Fruit fly (Drosophila melanogaster) whole organism, prepupa: ENCODE results near the gene Gsc.

Source experiments
- CG10631 ChIP-seq: fragments of 200-800 bp; sonication (Bioruptor generic); optimal IDR thresholded peaks from 2 replicates; lab custom pipeline; 2016; ENCODE audit warnings: missing biosample characterization, missing genetic modification characterization
- CG10669 ChIP-seq: fragments of 200-800 bp; sonication (Bioruptor generic); optimal IDR thresholded peaks from 3 replicates; lab custom pipeline; 2018; ENCODE audit warnings: missing biosample characterization, mild to moderate bottlenecking, missing genetic modification characterization, moderate library complexity
- CG11294 ChIP-seq: fragments of 200-800 bp; sonication (Bioruptor generic); IDR thresholded peaks from 2 replicates; pipeline ENCODE4 v1.3.6; 2022; ENCODE audit warnings: missing biosample characterization, missing genetic modification characterization
- CG11902 ChIP-seq: fragments of 200-800 bp; sonication (Bioruptor generic); optimal IDR thresholded peaks from 3 replicates; lab custom pipeline; 2016; ENCODE audit warnings: missing biosample characterization, missing genetic modification characterization
- CG1621 ChIP-seq: fragments of 200-800 bp; sonication (Bioruptor generic); optimal IDR thresholded peaks from 3 replicates; lab custom pipeline; 2018; ENCODE audit warnings: missing biosample characterization, mild to moderate bottlenecking, missing genetic modification characterization
- CG16779 ChIP-seq: fragments of 200-800 bp; sonication (Bioruptor generic); optimal IDR thresholded peaks from 3 replicates; lab custom pipeline; 2017; ENCODE audit warnings: missing biosample characterization, mild to moderate bottlenecking, missing genetic modification characterization
- CG3032 ChIP-seq: fragments of 200-800 bp; optimal IDR thresholded peaks from 2 replicates; lab custom pipeline; 2019; ENCODE audit warnings: missing biosample characterization, mild to moderate bottlenecking, missing genetic modification characterization, moderate library complexity
- CG31627 ChIP-seq: fragments of 200-800 bp; sonication (Bioruptor generic); optimal IDR thresholded peaks from 3 replicates; lab custom pipeline; 2016; ENCODE audit warnings: missing biosample characterization, missing genetic modification characterization
- CG32006 ChIP-seq: fragments of 200-800 bp; sonication (Bioruptor generic); optimal IDR thresholded peaks from 3 replicates; lab custom pipeline; 2017; ENCODE audit warnings: missing biosample characterization, mild to moderate bottlenecking, missing genetic modification characterization
- CG34406 ChIP-seq: fragments of 200-800 bp; sonication (Bioruptor generic); optimal IDR thresholded peaks from 3 replicates; lab custom pipeline; 2016; ENCODE audit warnings: missing biosample characterization, missing genetic modification characterization
- CG3919 ChIP-seq: fragments of 200-800 bp; sonication (Bioruptor generic); optimal IDR thresholded peaks from 3 replicates; lab custom pipeline; 2016; ENCODE audit warnings: missing biosample characterization, missing genetic modification characterization
- CG6163 ChIP-seq: fragments of 200-800 bp; sonication (Bioruptor generic); IDR thresholded peaks from 3 replicates; pipeline ENCODE4 v1.3.6; 2022; ENCODE audit warnings: missing biosample characterization, missing genetic modification characterization
- CG6792 ChIP-seq: fragments of 200-800 bp; sonication (Bioruptor generic); optimal IDR thresholded peaks from 3 replicates; lab custom pipeline; 2016; ENCODE audit warnings: missing biosample characterization, missing genetic modification characterization
- CG7368 ChIP-seq: fragments of 200-800 bp; sonication (Bioruptor generic); optimal IDR thresholded peaks from 3 replicates; lab custom pipeline; 2016; ENCODE audit warnings: missing biosample characterization, missing genetic modification characterization
- CG8119 ChIP-seq: fragments of 200-800 bp; sonication (Bioruptor generic); IDR thresholded peaks from 3 replicates; pipeline ENCODE4 v1.3.6; 2022; ENCODE audit warnings: missing biosample characterization, missing genetic modification characterization
- CG8632 ChIP-seq: fragments of 200-800 bp; sonication (Bioruptor generic); optimal IDR thresholded peaks from 3 replicates; lab custom pipeline; 2016; ENCODE audit warnings: missing biosample characterization, missing genetic modification characterization
- Eip78C ChIP-seq: fragments of 200-800 bp; sonication (Bioruptor generic); peaks from one replicate; lab custom pipeline; 2016; ENCODE audit warnings: missing biosample characterization, missing genetic modification characterization
- Ets21C ChIP-seq: fragments of 200-800 bp; sonication (Bioruptor generic); optimal IDR thresholded peaks from 3 replicates; lab custom pipeline; 2016; ENCODE audit warnings: missing biosample characterization, missing genetic modification characterization
- Ets96B ChIP-seq: fragments of 200-800 bp; optimal IDR thresholded peaks from 2 replicates; lab custom pipeline; 2019; ENCODE audit warnings: missing biosample characterization, mild to moderate bottlenecking, missing genetic modification characterization, moderate library complexity
- Gug ChIP-seq: fragments of 200-800 bp; sonication (Bioruptor generic); IDR thresholded peaks from 2 replicates; pipeline ENCODE4 v1.3.6; 2022; ENCODE audit warnings: missing biosample characterization, missing genetic modification characterization
- Hr38 ChIP-seq: sonication (Bioruptor generic); optimal IDR thresholded peaks from 2 replicates; lab custom pipeline; 2016; ENCODE audit warnings: missing biosample characterization, missing genetic modification characterization
- Hr39 ChIP-seq: fragments of 200-800 bp; sonication (Bioruptor generic); optimal IDR thresholded peaks from 2 replicates; lab custom pipeline; 2016; ENCODE audit warnings: missing biosample characterization, missing genetic modification characterization
- Lpt ChIP-seq: fragments of 200-800 bp; sonication (Bioruptor generic); optimal IDR thresholded peaks from 3 replicates; lab custom pipeline; 2016; ENCODE audit warnings: missing biosample characterization, missing genetic modification characterization
- Met ChIP-seq: fragments of 200-800 bp; sonication (Bioruptor generic); optimal IDR thresholded peaks from 3 replicates; lab custom pipeline; 2016; ENCODE audit warnings: missing biosample characterization, missing genetic modification characterization
- OdsH ChIP-seq: fragments of 200-800 bp; sonication (Bioruptor generic); optimal IDR thresholded peaks from 3 replicates; lab custom pipeline; 2016; ENCODE audit warnings: missing biosample characterization, missing genetic modification characterization
- Smox ChIP-seq: fragments of 200-800 bp; sonication (Bioruptor generic); optimal IDR thresholded peaks from 3 replicates; lab custom pipeline; 2016; ENCODE audit warnings: missing biosample characterization, missing genetic modification characterization
- Sox102F ChIP-seq: fragments of 200-800 bp; sonication (Bioruptor generic); optimal IDR thresholded peaks from 2 replicates; lab custom pipeline; 2016; ENCODE audit warnings: missing biosample characterization, mild to moderate bottlenecking, missing genetic modification characterization
- Sox14 ChIP-seq: fragments of 200-800 bp; sonication (Bioruptor generic); optimal IDR thresholded peaks from 3 replicates; lab custom pipeline; 2016; ENCODE audit warnings: missing biosample characterization, missing genetic modification characterization
- Sox15 ChIP-seq: fragments of 200-800 bp; sonication (Bioruptor generic); optimal IDR thresholded peaks from 3 replicates; lab custom pipeline; 2016; ENCODE audit warnings: missing biosample characterization, missing genetic modification characterization
- achi ChIP-seq: fragments of 200-800 bp; sonication (Bioruptor generic); optimal IDR thresholded peaks from 3 replicates; lab custom pipeline; 2016; ENCODE audit warnings: missing biosample characterization, missing genetic modification characterization
- acj6 ChIP-seq: fragments of 200-800 bp; sonication (Bioruptor generic); optimal IDR thresholded peaks from 3 replicates; lab custom pipeline; 2016; ENCODE audit warnings: missing biosample characterization, missing genetic modification characterization
- cyc ChIP-seq: fragments of 200-800 bp; sonication (Bioruptor generic); optimal IDR thresholded peaks from 3 replicates; lab custom pipeline; 2016; ENCODE audit warnings: missing biosample characterization, missing genetic modification characterization
- dac ChIP-seq: fragments of 200-800 bp; sonication (Bioruptor generic); optimal IDR thresholded peaks from 2 replicates; lab custom pipeline; 2017; ENCODE audit warnings: missing biosample characterization, mild to moderate bottlenecking, missing genetic modification characterization
- dsx ChIP-seq: fragments of 200-800 bp; optimal IDR thresholded peaks from 3 replicates; lab custom pipeline; 2019; ENCODE audit warnings: missing biosample characterization, mild to moderate bottlenecking, missing genetic modification characterization, moderate library complexity; ENCODE audit not compliant: poor library complexity, severe bottlenecking
- eg ChIP-seq: fragments of 200-800 bp; sonication (Bioruptor generic); IDR thresholded peaks from 3 replicates; pipeline ENCODE4 v1.3.6; 2022; ENCODE audit warnings: missing biosample characterization, missing genetic modification characterization
- esn ChIP-seq: fragments of 200-800 bp; sonication (Bioruptor generic); optimal IDR thresholded peaks from 2 replicates; lab custom pipeline; 2016; ENCODE audit warnings: missing biosample characterization, mild to moderate bottlenecking, missing genetic modification characterization, moderate library complexity
- fd59A ChIP-seq: fragments of 200-800 bp; sonication (Bioruptor generic); optimal IDR thresholded peaks from 2 replicates; lab custom pipeline; 2017; ENCODE audit warnings: missing biosample characterization, mild to moderate bottlenecking, missing genetic modification characterization, missing genetic modification reagents
- fd85E ChIP-seq: fragments of 200-800 bp; sonication (Bioruptor generic); optimal IDR thresholded peaks from 3 replicates; lab custom pipeline; 2016; ENCODE audit warnings: missing biosample characterization, missing genetic modification characterization
- fkh ChIP-seq: fragments of 200-800 bp; sonication (Bioruptor generic); optimal IDR thresholded peaks from 3 replicates; lab custom pipeline; 2017; ENCODE audit warnings: missing biosample characterization, mild to moderate bottlenecking, missing genetic modification characterization, moderate library complexity
- lz ChIP-seq: fragments of 200-800 bp; sonication (Bioruptor generic); optimal IDR thresholded peaks from 3 replicates; lab custom pipeline; 2016; ENCODE audit warnings: missing biosample characterization, missing genetic modification characterization
- net ChIP-seq: fragments of 200-800 bp; sonication (Bioruptor generic); optimal IDR thresholded peaks from 3 replicates; lab custom pipeline; 2016; ENCODE audit warnings: missing biosample characterization, missing genetic modification characterization
- pdm3 ChIP-seq: fragments of 200-800 bp; sonication (Bioruptor generic); optimal IDR thresholded peaks from 3 replicates; lab custom pipeline; 2016; ENCODE audit warnings: missing biosample characterization, missing genetic modification characterization
- svp ChIP-seq: fragments of 200-800 bp; sonication (Bioruptor generic); peaks from one replicate; lab custom pipeline; 2016; ENCODE audit warnings: missing biosample characterization, missing genetic modification characterization
- topi ChIP-seq: fragments of 200-800 bp; sonication (Bioruptor generic); optimal IDR thresholded peaks from 3 replicates; lab custom pipeline; 2016; ENCODE audit warnings: missing biosample characterization, missing genetic modification characterization
- vri ChIP-seq: fragments of 200-800 bp; sonication (Bioruptor generic); optimal IDR thresholded peaks from 3 replicates; lab custom pipeline; 2016; ENCODE audit warnings: missing biosample characterization, mild to moderate bottlenecking, missing genetic modification characterization

Gene Gsc

DNA sequence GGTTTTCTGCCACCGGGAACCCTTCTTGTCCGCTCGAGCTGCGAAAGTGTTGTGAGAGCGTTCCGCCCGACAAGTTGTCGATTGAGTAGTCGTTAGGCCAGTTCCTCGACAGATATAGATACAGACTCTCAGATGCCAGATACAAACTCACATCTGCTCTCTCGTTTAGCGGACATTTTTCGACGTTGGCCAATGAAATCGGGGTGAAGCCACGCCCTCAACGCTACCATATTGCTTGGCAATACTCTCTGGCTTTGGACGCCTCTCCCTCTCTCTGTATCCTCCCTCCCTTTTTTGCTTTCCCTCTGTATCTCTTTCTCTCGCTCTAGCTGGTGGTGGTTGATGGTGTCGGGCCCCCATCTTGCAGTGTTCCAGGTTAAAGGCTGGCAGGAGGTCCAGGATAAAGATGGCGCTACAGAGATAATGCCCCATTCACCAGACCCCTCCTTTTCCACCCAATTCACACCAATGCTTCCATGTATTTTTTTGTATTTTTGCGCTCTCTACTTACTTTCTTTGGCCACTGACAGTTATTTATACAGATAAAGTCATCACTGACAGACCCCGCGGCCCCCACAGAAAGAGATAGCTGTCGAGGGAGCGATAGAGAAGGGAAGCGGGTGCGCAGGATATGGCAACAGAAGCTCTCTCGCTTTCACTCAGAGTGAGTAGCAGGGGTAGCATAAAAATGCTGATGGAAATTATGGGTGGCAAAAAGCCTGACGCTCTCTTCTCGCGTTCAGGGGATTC lies at the start of gene Gsc:
Gsc (minus strand) TSS at position 51 of the 750 bp plus-strand sequence.
- TF ChIP-seq CG3919 (GFP tag; lab: Kevin White, UChicago) (no peak), CG7368 (peak; percentile 30), fkh (GFP tag; lab: Kevin White, UChicago) (peak; percentile 15)

DNA sequence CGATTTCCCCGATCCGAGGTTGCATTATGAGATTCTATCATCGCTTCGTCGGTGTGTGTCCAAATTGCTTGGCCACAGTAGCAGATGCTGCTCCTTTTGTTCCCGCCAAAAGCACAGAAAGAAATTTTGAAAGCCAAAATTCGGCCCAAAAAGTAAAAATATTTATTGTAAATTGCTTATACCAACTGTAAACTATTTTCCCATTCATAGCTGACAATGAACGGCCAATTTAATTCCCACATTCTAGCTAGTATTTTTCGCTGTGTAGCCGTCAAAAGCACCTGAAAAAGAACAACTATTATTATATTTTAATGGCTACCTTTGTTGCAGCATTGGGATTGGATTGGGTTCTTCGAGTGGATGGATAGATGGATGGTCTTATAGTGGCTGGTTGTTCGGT lies 42.0 kb upstream of the Gsc start:
- TF ChIP-seq CG10669 (GFP tag; lab: Kevin White, UChicago): peak; percentile 21
- TF ChIP-seq eg: no peak
- TF ChIP-seq Hr39 (GFP tag; lab: Kevin White, UChicago): peak; percentile 37
- TF ChIP-seq OdsH (GFP tag; lab: Kevin White, UChicago): peak; percentile 33
- peak; percentile 3 for TF ChIP-seq lz (GFP tag; lab: Kevin White, UChicago)
- TF ChIP-seq CG3919 (GFP tag; lab: Kevin White, UChicago): peak; percentile 55
- peak; percentile 29 for TF ChIP-seq CG31627 (GFP tag; lab: Kevin White, UChicago)
- peak; percentile 47 for TF ChIP-seq Sox14 (GFP tag; lab: Kevin White, UChicago)
- TF ChIP-seq Eip78C (GFP tag; lab: Kevin White, UChicago): peak; percentile 77
- no peak for TF ChIP-seq CG1621
- peak; percentile 68 for TF ChIP-seq CG6163 (GFP tag; lab: Robert Waterston, UW)
- TF ChIP-seq CG8119 (GFP tag; lab: Robert Waterston, UW): no peak
- peak; percentile 21 for TF ChIP-seq acj6 (GFP tag; lab: Kevin White, UChicago)
- peak; percentile 20 for TF ChIP-seq Smox
- TF ChIP-seq vri (GFP tag; lab: Kevin White, UChicago): peak; percentile 16
- TF ChIP-seq achi (GFP tag; lab: Kevin White, UChicago): peak; percentile 29
- TF ChIP-seq Sox102F (GFP tag; lab: Kevin White, UChicago): peak; percentile 46
- no peak for TF ChIP-seq dac
- TF ChIP-seq svp (GFP tag; lab: Kevin White, UChicago): peak; percentile 62
- no peak for TF ChIP-seq fd85E (GFP tag; lab: Kevin White, UChicago)
- TF ChIP-seq cyc (GFP tag; lab: Kevin White, UChicago): peak; percentile 25
- no peak for TF ChIP-seq Gug (GFP tag; lab: Robert Waterston, UW)
- TF ChIP-seq CG34406: no peak
- peak; percentile 0 for TF ChIP-seq CG8632
- peak; percentile 11 for TF ChIP-seq CG10631
- no peak for TF ChIP-seq Lpt (GFP tag; lab: Kevin White, UChicago)
- TF ChIP-seq esn: peak; percentile 48
- peak; percentile 41 for TF ChIP-seq CG32006 (GFP tag; lab: Kevin White, UChicago)
- TF ChIP-seq dsx: no peak
- peak; percentile 48 for TF ChIP-seq Met
- peak; percentile 32 for TF ChIP-seq pdm3 (GFP tag; lab: Kevin White, UChicago)
- TF ChIP-seq Ets96B (tag; lab: Kevin White, UChicago): no peak
- TF ChIP-seq topi (GFP tag; lab: Kevin White, UChicago): peak; percentile 23
- TF ChIP-seq net (GFP tag; lab: Kevin White, UChicago): no peak

DNA sequence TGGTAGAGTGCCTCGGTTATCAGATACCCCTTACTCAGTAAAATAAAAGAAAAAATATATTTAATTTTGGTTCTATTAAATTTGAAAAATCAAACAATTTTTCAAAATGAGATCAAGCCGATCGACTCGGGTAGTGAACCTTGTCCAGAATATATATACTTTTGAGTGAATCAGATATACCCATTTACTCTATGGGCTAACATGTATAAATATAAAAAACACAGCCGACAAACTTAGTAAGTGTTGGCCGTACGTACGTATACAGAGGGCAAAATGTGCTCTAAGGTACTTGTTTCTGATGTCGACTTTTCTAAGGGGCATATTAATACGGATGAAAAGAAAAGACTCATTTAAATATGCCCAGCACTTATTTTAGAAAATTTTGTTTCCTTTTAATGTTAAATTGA lies 39.7 kb upstream of the Gsc start:
- peak; percentile 64 for TF ChIP-seq Ets21C (GFP tag; lab: Kevin White, UChicago)
- TF ChIP-seq CG11902 (GFP tag; lab: Kevin White, UChicago): peak; percentile 13
- peak; percentile 49 for TF ChIP-seq CG6792 (GFP tag; lab: Kevin White, UChicago)
- TF ChIP-seq svp (GFP tag; lab: Kevin White, UChicago): peak; percentile 91
- TF ChIP-seq achi (GFP tag; lab: Kevin White, UChicago): peak; percentile 10
- TF ChIP-seq Hr39 (GFP tag; lab: Kevin White, UChicago): peak; percentile 54
- no peak for TF ChIP-seq Sox15 (GFP tag; lab: Kevin White, UChicago)
- 0 out of 3 replicates have a peak, but pooled peaks have one; percentile 4 for TF ChIP-seq CG6163 (GFP tag; lab: Robert Waterston, UW)
- peak; percentile 33 for TF ChIP-seq acj6 (GFP tag; lab: Kevin White, UChicago)
- peak; percentile 59 for TF ChIP-seq lz (GFP tag; lab: Kevin White, UChicago)
- TF ChIP-seq fd59A: no peak
- peak; percentile 61 for TF ChIP-seq vri (GFP tag; lab: Kevin White, UChicago)
- TF ChIP-seq pdm3 (GFP tag; lab: Kevin White, UChicago): peak; percentile 56
- peak; percentile 31 for TF ChIP-seq Sox14 (GFP tag; lab: Kevin White, UChicago)
- TF ChIP-seq CG3032 (tag; lab: Kevin White, UChicago): no peak
- TF ChIP-seq OdsH (GFP tag; lab: Kevin White, UChicago): peak; percentile 38
- TF ChIP-seq Sox102F (GFP tag; lab: Kevin White, UChicago): peak; percentile 74
- TF ChIP-seq CG34406: peak; percentile 27
- peak; percentile 81 for TF ChIP-seq Met
- no peak for TF ChIP-seq CG11294 (GFP tag; lab: Robert Waterston, UW)
- TF ChIP-seq CG31627 (GFP tag; lab: Kevin White, UChicago): peak; percentile 75
- peak; percentile 77 for TF ChIP-seq Smox
- TF ChIP-seq CG16779: no peak
- peak; percentile 80 for TF ChIP-seq Eip78C (GFP tag; lab: Kevin White, UChicago)
- peak; percentile 4 for TF ChIP-seq CG3919 (GFP tag; lab: Kevin White, UChicago)
- no peak for TF ChIP-seq Hr38 (GFP tag; lab: Kevin White, UChicago)
- peak; percentile 72 for TF ChIP-seq topi (GFP tag; lab: Kevin White, UChicago)
- TF ChIP-seq cyc (GFP tag; lab: Kevin White, UChicago): peak; percentile 56
- peak; percentile 88 for TF ChIP-seq esn
